Fruit fly (Drosophila melanogaster) whole organism, adult: ENCODE measurements around the gene Ada2a.

Experiments
- CG11617 ChIP-seq: fragments of 200-800 bp; sonication (Bioruptor generic); optimal IDR thresholded peaks from 2 replicates; lab custom pipeline; 2017; ENCODE audit warnings: mild to moderate bottlenecking, missing biosample characterization, missing genetic modification reagents, missing genetic modification characterization
- CG12768 ChIP-seq: fragments of 200-800 bp; sonication (Bioruptor generic); optimal IDR thresholded peaks from 2 replicates; lab custom pipeline; 2017; ENCODE audit warnings: missing biosample characterization, missing genetic modification characterization, mild to moderate bottlenecking, moderate library complexity, missing genetic modification reagents
- Crg-1 ChIP-seq: fragments of 200-800 bp; sonication (Bioruptor generic); optimal IDR thresholded peaks from 2 replicates; lab custom pipeline; 2016; ENCODE audit warnings: missing biosample characterization, missing genetic modification characterization
- Hr96 ChIP-seq: fragments of 200-800 bp; sonication (Bioruptor generic); optimal IDR thresholded peaks from 2 replicates; lab custom pipeline; 2016; ENCODE audit warnings: missing biosample characterization, missing genetic modification characterization
- Mnt ChIP-seq: fragments of 200-800 bp; sonication (Bioruptor generic); optimal IDR thresholded peaks from 2 replicates; lab custom pipeline; 2016; ENCODE audit warnings: missing biosample characterization, mild to moderate bottlenecking, missing genetic modification characterization
- bab1 ChIP-seq: fragments of 200-800 bp; sonication (Bioruptor generic); optimal IDR thresholded peaks from 3 replicates; lab custom pipeline; 2019; ENCODE audit warnings: missing biosample characterization, mild to moderate bottlenecking, missing genetic modification characterization, moderate library complexity
- cnc ChIP-seq, 2 experiments: fragments of >200 bp; optimal IDR thresholded peaks; 2 replicates each; lab custom pipeline; 2017
- kay ChIP-seq: fragments of 200-800 bp; sonication (Bioruptor generic); peaks from one replicate; lab custom pipeline; 2016; ENCODE audit warnings: missing biosample characterization, missing genetic modification characterization, borderline replicate concordance
- ovo ChIP-seq: fragments of 200-800 bp; sonication (Bioruptor generic); optimal IDR thresholded peaks from 2 replicates; lab custom pipeline; 2016; ENCODE audit warnings: missing biosample characterization, missing genetic modification characterization

dm6 chr3R:18215900-18216299 is 39.4 kb downstream of the Ada2a start, which contains the start of gene CG14314:
- TF ChIP-seq bab1 (GFP tag; lab: Kevin White, UChicago) (no peak), Hr96 (GFP tag; lab: Kevin White, UChicago) (no peak), cnc (optimal IDR thresholded peaks at IDR 0.05; lab: Kevin White, UChicago) (no peak), CG12768 (no peak), CG11617 (GFP tag; lab: Kevin White, UChicago) (no peak), kay (GFP tag; lab: Kevin White, UChicago) (no peak), ovo (GFP tag; lab: Kevin White, UChicago) (no peak), Mnt (GFP tag; lab: Kevin White, UChicago) (no peak), Crg-1 (GFP tag; lab: Kevin White, UChicago) (no peak)
